Worm (Caenorhabditis elegans) whole organism, young adult: ENCODE data around the gene clec-196.
A peak's percentile ranks its signal among the peaks of the same experiment; 100 is the strongest.

ENCODE experiments used
- C17E4.6 ChIP-seq: fragments of 200-800 bp; sonication (Bioruptor generic); IDR thresholded peaks from 2 replicates; pipeline ENCODE4 v1.3.6; 2022; ENCODE audit warnings: missing genetic modification reagents, missing genetic modification characterization, missing compliant biosample characterization
- F22D6.2 ChIP-seq: sonication (generic microtip); optimal IDR thresholded peaks from 2 replicates; lab custom pipeline; 2016; ENCODE audit warnings: mild to moderate bottlenecking, missing genetic modification characterization, missing compliant biosample characterization
- F23B12.7 ChIP-seq: sonication (generic microtip); optimal IDR thresholded peaks from 2 replicates; lab custom pipeline; 2017; ENCODE audit warnings: missing genetic modification characterization, mild to moderate bottlenecking, missing compliant biosample characterization, antibody characterized with exemption, moderate library complexity; ENCODE audit not compliant: insufficient read depth
- F39B2.1 ChIP-seq: fragments of 200-800 bp; sonication (Bioruptor generic); IDR thresholded peaks from 2 replicates; pipeline ENCODE4 v1.3.6; 2022; ENCODE audit warnings: missing genetic modification reagents, missing genetic modification characterization, missing compliant biosample characterization
- F52B5.7 ChIP-seq: sonication (generic microtip); optimal IDR thresholded peaks from 2 replicates; lab custom pipeline; 2016; ENCODE audit warnings: mild to moderate bottlenecking, missing genetic modification characterization, missing compliant biosample characterization
- F57C9.4 ChIP-seq: sonication (generic microtip); optimal IDR thresholded peaks from 2 replicates; lab custom pipeline; 2017; ENCODE audit warnings: mild to moderate bottlenecking, missing genetic modification characterization, missing compliant biosample characterization
- K12H6.12 ChIP-seq: fragments of 200-800 bp; sonication (Bioruptor generic); optimal IDR thresholded peaks from 2 replicates; lab custom pipeline; 2018; ENCODE audit warnings: mild to moderate bottlenecking, missing genetic modification characterization, missing compliant biosample characterization
- T26A5.8 ChIP-seq: sonication (generic microtip); optimal IDR thresholded peaks from 2 replicates; lab custom pipeline; 2016; ENCODE audit warnings: missing genetic modification characterization, missing compliant biosample characterization
- Y56A3A.18 ChIP-seq: fragments of 200-800 bp; sonication (Bioruptor generic); IDR thresholded peaks from 2 replicates; pipeline ENCODE4 v1.3.6; 2022; ENCODE audit warnings: missing genetic modification reagents, missing genetic modification characterization, missing compliant biosample characterization
- aptf-2 ChIP-seq: fragments of 200-800 bp; sonication (Bioruptor generic); conservative IDR thresholded peaks from 2 replicates; pipeline ENCODE4 v1.3.6; 2022; ENCODE audit warnings: missing genetic modification reagents, missing genetic modification characterization, missing compliant biosample characterization
- aptf-3 ChIP-seq: fragments of 200-800 bp; sonication (Bioruptor generic); IDR thresholded peaks from 2 replicates; pipeline ENCODE4 v1.3.6; 2022; ENCODE audit warnings: missing genetic modification characterization, missing compliant biosample characterization
- attf-3 ChIP-seq: fragments of 200-800 bp; sonication (Bioruptor generic); conservative IDR thresholded peaks from 2 replicates; pipeline ENCODE4 v1.3.6; 2022; ENCODE audit warnings: missing genetic modification reagents, missing genetic modification characterization, missing compliant biosample characterization
- ccch-3 ChIP-seq: fragments of 200-800 bp; sonication (Bioruptor generic); optimal IDR thresholded peaks from 2 replicates; lab custom pipeline; 2018; ENCODE audit warnings: mild to moderate bottlenecking, missing genetic modification characterization, missing compliant biosample characterization
- cebp-1 ChIP-seq, 2 experiments: fragments of 200-800 bp in 1 of 2; sonication (Bioruptor generic) in 1 of 2; sonication (generic microtip) in 1 of 2; IDR thresholded peaks in 1 of 2; optimal IDR thresholded peaks in 1 of 2; 2 replicates each; pipeline versions ENCODE4 v1.3.6 to Lab custom; 2017 to 2022; ENCODE audit warnings: missing compliant biosample characterization in 2 of 2, missing genetic modification characterization in 2 of 2, mild to moderate bottlenecking in 1 of 2, missing genetic modification reagents in 1 of 2, moderate library complexity in 1 of 2
- chd-7 ChIP-seq: sonication (generic microtip); optimal IDR thresholded peaks from 2 replicates; lab custom pipeline; 2016; ENCODE audit warnings: mild to moderate bottlenecking, missing genetic modification characterization, moderate library complexity, missing compliant biosample characterization
- efl-1 ChIP-seq: fragments of 150-350 bp; optimal IDR thresholded peaks from 2 replicates; lab custom pipeline; 2014; ENCODE audit warnings: missing biosample characterization, missing genetic modification reagents, missing genetic modification characterization
- ekl-4 ChIP-seq: fragments of 200-800 bp; sonication (Bioruptor generic); IDR thresholded peaks from 2 replicates; pipeline ENCODE4 v1.3.6; 2022; ENCODE audit warnings: missing genetic modification reagents, missing genetic modification characterization, missing compliant biosample characterization
- ets-4 ChIP-seq: fragments of 200-800 bp; sonication (Bioruptor generic); optimal IDR thresholded peaks from 2 replicates; lab custom pipeline; 2018; ENCODE audit warnings: mild to moderate bottlenecking, missing genetic modification characterization, missing compliant biosample characterization
- him-1 ChIP-seq: sonication (generic microtip); optimal IDR thresholded peaks from 2 replicates; lab custom pipeline; 2016; ENCODE audit warnings: missing genotype, missing genetic modification reagents, missing genetic modification characterization, missing compliant biosample characterization
- hmg-1.2 ChIP-seq: fragments of 200-800 bp; sonication (Bioruptor generic); IDR thresholded peaks from 2 replicates; pipeline ENCODE4 v1.3.6; 2022; ENCODE audit warnings: missing genetic modification reagents, missing genetic modification characterization, missing compliant biosample characterization
- hsf-1 ChIP-seq: fragments of 200-800 bp; sonication (Bioruptor generic); IDR thresholded peaks from 2 replicates; pipeline ENCODE4 v1.3.6; 2022; ENCODE audit warnings: missing genetic modification reagents, missing genetic modification characterization, missing compliant biosample characterization
- let-526 ChIP-seq: fragments of 200-800 bp; sonication (Bioruptor generic); IDR thresholded peaks from 2 replicates; pipeline ENCODE4 v1.3.6; 2022; ENCODE audit warnings: missing genetic modification reagents, missing genetic modification characterization, missing compliant biosample characterization
- let-607 ChIP-seq, 2 experiments: fragments of 200-800 bp in 1 of 2; sonication (Bioruptor generic) in 1 of 2; sonication (generic microtip) in 1 of 2; optimal IDR thresholded peaks; 2 replicates each; lab custom pipeline; 2016 to 2018; ENCODE audit warnings: mild to moderate bottlenecking in 2 of 2, missing compliant biosample characterization in 2 of 2, missing genetic modification characterization in 2 of 2, moderate library complexity in 2 of 2, missing genotype in 1 of 2
- lin-26 ChIP-seq: fragments of 200-800 bp; sonication (Bioruptor generic); IDR thresholded peaks from 2 replicates; pipeline ENCODE4 v1.3.6; 2022; ENCODE audit warnings: missing genetic modification reagents, missing genetic modification characterization, missing compliant biosample characterization
- lin-40 ChIP-seq: sonication (generic microtip); optimal IDR thresholded peaks from 2 replicates; lab custom pipeline; 2016; ENCODE audit warnings: missing genetic modification characterization, mild to moderate bottlenecking, missing compliant biosample characterization, missing genotype, missing genetic modification reagents
- lin-54 ChIP-seq: fragments of 200-800 bp; sonication (Bioruptor generic); optimal IDR thresholded peaks from 2 replicates; lab custom pipeline; 2018; ENCODE audit warnings: mild to moderate bottlenecking, missing genetic modification characterization, missing compliant biosample characterization
- lir-1 ChIP-seq: fragments of 200-800 bp; sonication (Bioruptor generic); conservative IDR thresholded peaks from 2 replicates; pipeline ENCODE4 v1.3.6; 2022; ENCODE audit warnings: missing genetic modification reagents, missing genetic modification characterization, missing compliant biosample characterization
- lsl-1 ChIP-seq: fragments of 200-800 bp; sonication (Bioruptor generic); optimal IDR thresholded peaks from 2 replicates; lab custom pipeline; 2018; ENCODE audit warnings: mild to moderate bottlenecking, missing genetic modification characterization, moderate library complexity, missing compliant biosample characterization
- madf-8 ChIP-seq: fragments of 200-800 bp; sonication (Bioruptor generic); conservative IDR thresholded peaks from 2 replicates; pipeline ENCODE4 v1.3.6; 2022; ENCODE audit warnings: missing genetic modification reagents, missing genetic modification characterization, missing compliant biosample characterization
- mcd-1 ChIP-seq: fragments of 200-800 bp; sonication (Bioruptor generic); IDR thresholded peaks from 2 replicates; pipeline ENCODE4 v1.3.6; 2022; ENCODE audit warnings: missing genetic modification reagents, missing genetic modification characterization, missing compliant biosample characterization
- nhr-120 ChIP-seq: fragments of 200-800 bp; sonication (Bioruptor generic); IDR thresholded peaks from 2 replicates; pipeline ENCODE4 v1.3.6; 2022; ENCODE audit warnings: missing genetic modification characterization, missing compliant biosample characterization
- nhr-179 ChIP-seq: sonication (generic microtip); optimal IDR thresholded peaks from 2 replicates; lab custom pipeline; 2016; ENCODE audit warnings: mild to moderate bottlenecking, missing genetic modification characterization, missing compliant biosample characterization
- nhr-80 ChIP-seq: sonication (generic microtip); optimal IDR thresholded peaks from 2 replicates; lab custom pipeline; 2016; ENCODE audit warnings: missing genetic modification characterization, missing compliant biosample characterization
- pha-4 ChIP-seq: fragments of 150-350 bp; sonication (generic microtip); optimal IDR thresholded peaks from 2 replicates; lab custom pipeline; 2014; ENCODE audit warnings: missing biosample characterization, missing genetic modification reagents, missing genetic modification characterization
- rcor-1 ChIP-seq: fragments of 200-800 bp; sonication (Bioruptor generic); IDR thresholded peaks from 2 replicates; pipeline ENCODE4 v1.3.6; 2022; ENCODE audit warnings: missing genetic modification reagents, missing genetic modification characterization, missing compliant biosample characterization
- rec-8 ChIP-seq, 2 experiments: sonication (generic microtip); optimal IDR thresholded peaks; 2 replicates each; lab custom pipeline; 2016; ENCODE audit warnings: mild to moderate bottlenecking in 2 of 2, missing genetic modification characterization in 2 of 2, missing genetic modification reagents in 2 of 2, missing genotype in 2 of 2, missing biosample characterization in 1 of 2, missing compliant biosample characterization in 1 of 2, moderate library complexity in 1 of 2
- repo-1 ChIP-seq: sonication (generic microtip); optimal IDR thresholded peaks from 2 replicates; lab custom pipeline; 2017; ENCODE audit warnings: mild to moderate bottlenecking, missing genetic modification characterization, missing compliant biosample characterization
- tbp1 ChIP-seq: fragments of 200-800 bp; sonication (Bioruptor generic); optimal IDR thresholded peaks from 2 replicates; lab custom pipeline; 2018; ENCODE audit warnings: mild to moderate bottlenecking, missing genetic modification characterization, missing compliant biosample characterization
- tbx-9 ChIP-seq: sonication (generic microtip); optimal IDR thresholded peaks from 2 replicates; lab custom pipeline; 2016; ENCODE audit warnings: borderline replicate concordance, missing genetic modification characterization, inconsistent platforms, missing compliant biosample characterization
- unc-62 ChIP-seq: fragments of 150-350 bp; optimal IDR thresholded peaks from 2 replicates; lab custom pipeline; 2014; ENCODE audit warnings: missing biosample characterization, missing genetic modification reagents, missing genetic modification characterization
- ztf-18 ChIP-seq: sonication (generic microtip); optimal IDR thresholded peaks from 2 replicates; lab custom pipeline; 2016; ENCODE audit warnings: missing genotype, mild to moderate bottlenecking, missing genetic modification characterization, missing compliant biosample characterization
- ztf-22 ChIP-seq: fragments of 200-800 bp; sonication (Bioruptor generic); optimal IDR thresholded peaks from 2 replicates; lab custom pipeline; 2018; ENCODE audit warnings: mild to moderate bottlenecking, missing genetic modification characterization, moderate library complexity, missing compliant biosample characterization
- ztf-6 ChIP-seq: fragments of 200-800 bp; sonication (Bioruptor generic); IDR thresholded peaks from 2 replicates; pipeline ENCODE4 v1.3.6; 2022; ENCODE audit warnings: missing genetic modification reagents, missing genetic modification characterization, missing compliant biosample characterization

clec-196 gene

ce11 chrIV:17233494-17233893, 43.3 kb upstream of the clec-196 start:
- TF ChIP-seq attf-3 (GFP tag; lab: Robert Waterston, UW) (no peak), ztf-18 (tag; lab: Kevin White, UChicago) (no peak), lsl-1 (GFP tag; lab: Kevin White, UChicago) (no peak)
- TF ChIP-seq, all 124 proteins: peak for 0

- no peak for TF ChIP-seq him-1
- no peak for TF ChIP-seq ekl-4 (GFP tag; lab: Robert Waterston, UW)
- no peak for TF ChIP-seq K12H6.12 (tag; lab: Kevin White, UChicago)
- TF ChIP-seq aptf-3 (GFP tag; lab: Robert Waterston, UW) = no peak
- TF ChIP-seq efl-1 (GFP tag; lab: Kevin White, UChicago) = no peak
- no peak for TF ChIP-seq F23B12.7 (tag; lab: Kevin White, UChicago)
- TF ChIP-seq T26A5.8 (tag; lab: Kevin White, UChicago) = no peak
- TF ChIP-seq nhr-179 (tag; lab: Kevin White, UChicago) = no peak
- TF ChIP-seq ets-4 (GFP tag; lab: Kevin White, UChicago) = no peak
- no peak for TF ChIP-seq let-607 (tag; optimal IDR thresholded peaks at IDR 0.05; lab: Kevin White, UChicago)
These were observed 39.7 kb upstream of the clec-196 start for ce11 chrIV:17237029-17237428.

ce11 chrIV:17238951-17239350, 37.8 kb upstream of the clec-196 start:
- TF ChIP-seq F57C9.4 = no peak

ce11 chrIV:17245200-17245599, 31.6 kb upstream of the clec-196 start, which contains the start of gene ZK550.2:
ZK550.2 (plus strand) TSS chrIV:17245584.
- TF ChIP-seq madf-8 (GFP tag; lab: Robert Waterston, UW) (no peak), chd-7 (no peak), ccch-3 (GFP tag; lab: Kevin White, UChicago) (no peak), nhr-80 (tag; lab: Kevin White, UChicago) (peak; percentile 97), mcd-1 (GFP tag; lab: Robert Waterston, UW) (0 out of 2 replicates have a peak, but pooled peaks have one; percentile 37), F52B5.7 (tag; lab: Kevin White, UChicago) (no peak), ztf-6 (GFP tag; lab: Robert Waterston, UW) (no peak), cebp-1 (GFP tag; IDR thresholded peaks at IDR 0.05; lab: Robert Waterston, UW) (no peak), cebp-1 (tag; optimal IDR thresholded peaks at IDR 0.05; lab: Kevin White, UChicago) (no peak), repo-1 (no peak), lin-54 (GFP tag; lab: Kevin White, UChicago) (peak; percentile 8), ztf-22 (GFP tag; lab: Kevin White, UChicago) (peak; percentile 63), him-1 (no peak), lin-40 (no peak), tbp1 (GFP tag; lab: Kevin White, UChicago) (peak; percentile 54), C17E4.6 (GFP tag; lab: Robert Waterston, UW) (no peak), F39B2.1 (GFP tag; lab: Robert Waterston, UW) (no peak), ets-4 (GFP tag; lab: Kevin White, UChicago) (peak; percentile 82), hsf-1 (GFP tag; lab: Robert Waterston, UW) (no peak), K12H6.12 (tag; lab: Kevin White, UChicago) (no peak), tbx-9 (no peak), hmg-1.2 (GFP tag; lab: Robert Waterston, UW) (no peak), rec-8 (tag; optimal IDR thresholded peaks at IDR 0.05; lab: Kevin White, UChicago) (no peak), attf-3 (GFP tag; lab: Robert Waterston, UW) (no peak), pha-4 (tag; lab: Kevin White, UChicago) (no peak), aptf-2 (GFP tag; lab: Robert Waterston, UW) (no peak), let-526 (GFP tag; lab: Robert Waterston, UW) (no peak), lir-1 (GFP tag; lab: Robert Waterston, UW) (no peak), lin-26 (GFP tag; lab: Robert Waterston, UW) (no peak), F22D6.2 (tag; lab: Kevin White, UChicago) (no peak), Y56A3A.18 (GFP tag; lab: Robert Waterston, UW) (0 out of 2 replicates have a peak, but pooled peaks have one; percentile 78), nhr-120 (no peak), rcor-1 (GFP tag; lab: Robert Waterston, UW) (no peak), unc-62 (GFP tag; lab: Kevin White, UChicago) (peak; percentile 56)
